Fruit fly (Drosophila melanogaster) whole organism, prepupa: ENCODE data around the gene CG1896.

Experiments
- Blimp-1 ChIP-seq: fragments of 200-800 bp; sonication (Bioruptor generic); optimal IDR thresholded peaks from 3 replicates; lab custom pipeline; 2017; ENCODE audit warnings: missing biosample characterization, missing genetic modification characterization, mild to moderate bottlenecking, moderate library complexity, missing genetic modification reagents
- CG10631 ChIP-seq: fragments of 200-800 bp; sonication (Bioruptor generic); optimal IDR thresholded peaks from 2 replicates; lab custom pipeline; 2016; ENCODE audit warnings: missing biosample characterization, missing genetic modification characterization
- CG10669 ChIP-seq: fragments of 200-800 bp; sonication (Bioruptor generic); optimal IDR thresholded peaks from 3 replicates; lab custom pipeline; 2018; ENCODE audit warnings: missing biosample characterization, mild to moderate bottlenecking, missing genetic modification characterization, moderate library complexity
- CG11294 ChIP-seq: fragments of 200-800 bp; sonication (Bioruptor generic); IDR thresholded peaks from 2 replicates; pipeline ENCODE4 v1.3.6; 2022; ENCODE audit warnings: missing biosample characterization, missing genetic modification characterization
- CG11762 ChIP-seq: fragments of 200-800 bp; sonication (Bioruptor generic); optimal IDR thresholded peaks from 3 replicates; lab custom pipeline; 2016; ENCODE audit warnings: missing biosample characterization, missing genetic modification characterization; ENCODE audit not compliant: insufficient read depth
- CG11902 ChIP-seq: fragments of 200-800 bp; sonication (Bioruptor generic); optimal IDR thresholded peaks from 3 replicates; lab custom pipeline; 2016; ENCODE audit warnings: missing biosample characterization, missing genetic modification characterization
- CG15336 ChIP-seq: fragments of 200-800 bp; sonication (Bioruptor generic); IDR thresholded peaks from 2 replicates; pipeline ENCODE4 v1.3.6; 2022; ENCODE audit warnings: missing biosample characterization, missing genetic modification characterization
- CG16779 ChIP-seq: fragments of 200-800 bp; sonication (Bioruptor generic); optimal IDR thresholded peaks from 3 replicates; lab custom pipeline; 2017; ENCODE audit warnings: missing biosample characterization, mild to moderate bottlenecking, missing genetic modification characterization
- CG3032 ChIP-seq: fragments of 200-800 bp; optimal IDR thresholded peaks from 2 replicates; lab custom pipeline; 2019; ENCODE audit warnings: missing biosample characterization, mild to moderate bottlenecking, missing genetic modification characterization, moderate library complexity
- CG31627 ChIP-seq: fragments of 200-800 bp; sonication (Bioruptor generic); optimal IDR thresholded peaks from 3 replicates; lab custom pipeline; 2016; ENCODE audit warnings: missing biosample characterization, missing genetic modification characterization
- CG34406 ChIP-seq: fragments of 200-800 bp; sonication (Bioruptor generic); optimal IDR thresholded peaks from 3 replicates; lab custom pipeline; 2016; ENCODE audit warnings: missing biosample characterization, missing genetic modification characterization
- CG3919 ChIP-seq: fragments of 200-800 bp; sonication (Bioruptor generic); optimal IDR thresholded peaks from 3 replicates; lab custom pipeline; 2016; ENCODE audit warnings: missing biosample characterization, missing genetic modification characterization
- CG4318 ChIP-seq: fragments of 200-800 bp; sonication (Bioruptor generic); optimal IDR thresholded peaks from 3 replicates; lab custom pipeline; 2017; ENCODE audit warnings: missing biosample characterization, mild to moderate bottlenecking, missing genetic modification characterization
- CG6163 ChIP-seq: fragments of 200-800 bp; sonication (Bioruptor generic); IDR thresholded peaks from 3 replicates; pipeline ENCODE4 v1.3.6; 2022; ENCODE audit warnings: missing biosample characterization, missing genetic modification characterization
- CG6276 ChIP-seq: fragments of 200-800 bp; sonication (Bioruptor generic); optimal IDR thresholded peaks from 2 replicates; lab custom pipeline; 2017; ENCODE audit warnings: missing biosample characterization, mild to moderate bottlenecking, missing genetic modification characterization
- CG6792 ChIP-seq: fragments of 200-800 bp; sonication (Bioruptor generic); optimal IDR thresholded peaks from 3 replicates; lab custom pipeline; 2016; ENCODE audit warnings: missing biosample characterization, missing genetic modification characterization
- CG6808 ChIP-seq: fragments of 200-800 bp; sonication (Bioruptor generic); optimal IDR thresholded peaks from 3 replicates; lab custom pipeline; 2017; ENCODE audit warnings: missing biosample characterization, missing genetic modification characterization, mild to moderate bottlenecking, moderate library complexity, missing genetic modification reagents
- CG6854 ChIP-seq: fragments of 200-800 bp; sonication (Bioruptor generic); optimal IDR thresholded peaks from 2 replicates; lab custom pipeline; 2017; ENCODE audit warnings: missing biosample characterization, mild to moderate bottlenecking, missing genetic modification characterization
- CG8119 ChIP-seq: fragments of 200-800 bp; sonication (Bioruptor generic); IDR thresholded peaks from 3 replicates; pipeline ENCODE4 v1.3.6; 2022; ENCODE audit warnings: missing biosample characterization, missing genetic modification characterization
- CG8319 ChIP-seq: fragments of 200-800 bp; sonication (Bioruptor generic); optimal IDR thresholded peaks from 3 replicates; lab custom pipeline; 2016; ENCODE audit warnings: missing biosample characterization, missing genetic modification characterization
- CG8632 ChIP-seq: fragments of 200-800 bp; sonication (Bioruptor generic); optimal IDR thresholded peaks from 3 replicates; lab custom pipeline; 2016; ENCODE audit warnings: missing biosample characterization, missing genetic modification characterization
- Eip78C ChIP-seq: fragments of 200-800 bp; sonication (Bioruptor generic); peaks from one replicate; lab custom pipeline; 2016; ENCODE audit warnings: missing biosample characterization, missing genetic modification characterization
- Ets21C ChIP-seq: fragments of 200-800 bp; sonication (Bioruptor generic); optimal IDR thresholded peaks from 3 replicates; lab custom pipeline; 2016; ENCODE audit warnings: missing biosample characterization, missing genetic modification characterization
- Ets96B ChIP-seq: fragments of 200-800 bp; optimal IDR thresholded peaks from 2 replicates; lab custom pipeline; 2019; ENCODE audit warnings: missing biosample characterization, mild to moderate bottlenecking, missing genetic modification characterization, moderate library complexity
- Gug ChIP-seq: fragments of 200-800 bp; sonication (Bioruptor generic); IDR thresholded peaks from 2 replicates; pipeline ENCODE4 v1.3.6; 2022; ENCODE audit warnings: missing biosample characterization, missing genetic modification characterization
- Hr39 ChIP-seq: fragments of 200-800 bp; sonication (Bioruptor generic); optimal IDR thresholded peaks from 2 replicates; lab custom pipeline; 2016; ENCODE audit warnings: missing biosample characterization, missing genetic modification characterization
- Met ChIP-seq: fragments of 200-800 bp; sonication (Bioruptor generic); optimal IDR thresholded peaks from 3 replicates; lab custom pipeline; 2016; ENCODE audit warnings: missing biosample characterization, missing genetic modification characterization
- Sox102F ChIP-seq: fragments of 200-800 bp; sonication (Bioruptor generic); optimal IDR thresholded peaks from 2 replicates; lab custom pipeline; 2016; ENCODE audit warnings: missing biosample characterization, mild to moderate bottlenecking, missing genetic modification characterization
- acj6 ChIP-seq: fragments of 200-800 bp; sonication (Bioruptor generic); optimal IDR thresholded peaks from 3 replicates; lab custom pipeline; 2016; ENCODE audit warnings: missing biosample characterization, missing genetic modification characterization
- cyc ChIP-seq: fragments of 200-800 bp; sonication (Bioruptor generic); optimal IDR thresholded peaks from 3 replicates; lab custom pipeline; 2016; ENCODE audit warnings: missing biosample characterization, missing genetic modification characterization
- dac ChIP-seq: fragments of 200-800 bp; sonication (Bioruptor generic); optimal IDR thresholded peaks from 2 replicates; lab custom pipeline; 2017; ENCODE audit warnings: missing biosample characterization, mild to moderate bottlenecking, missing genetic modification characterization
- dsx ChIP-seq: fragments of 200-800 bp; optimal IDR thresholded peaks from 3 replicates; lab custom pipeline; 2019; ENCODE audit warnings: missing biosample characterization, mild to moderate bottlenecking, missing genetic modification characterization, moderate library complexity; ENCODE audit not compliant: poor library complexity, severe bottlenecking
- eg ChIP-seq: fragments of 200-800 bp; sonication (Bioruptor generic); IDR thresholded peaks from 3 replicates; pipeline ENCODE4 v1.3.6; 2022; ENCODE audit warnings: missing biosample characterization, missing genetic modification characterization
- fkh ChIP-seq: fragments of 200-800 bp; sonication (Bioruptor generic); optimal IDR thresholded peaks from 3 replicates; lab custom pipeline; 2017; ENCODE audit warnings: missing biosample characterization, mild to moderate bottlenecking, missing genetic modification characterization, moderate library complexity
- lz ChIP-seq: fragments of 200-800 bp; sonication (Bioruptor generic); optimal IDR thresholded peaks from 3 replicates; lab custom pipeline; 2016; ENCODE audit warnings: missing biosample characterization, missing genetic modification characterization
- spab ChIP-seq: fragments of 200-800 bp; sonication (Bioruptor generic); optimal IDR thresholded peaks from 2 replicates; lab custom pipeline; 2017; ENCODE audit warnings: missing biosample characterization, mild to moderate bottlenecking, missing genetic modification characterization, missing genetic modification reagents
- ss ChIP-seq, 2 experiments: fragments of 200-800 bp; sonication (Bioruptor generic); optimal IDR thresholded peaks; 2 replicates in 1 of 2; 3 replicates in 1 of 2; lab custom pipeline; 2017 to 2018; ENCODE audit warnings: mild to moderate bottlenecking in 2 of 2, missing biosample characterization in 2 of 2, missing genetic modification characterization in 2 of 2, moderate library complexity in 1 of 2
- svp ChIP-seq: fragments of 200-800 bp; sonication (Bioruptor generic); peaks from one replicate; lab custom pipeline; 2016; ENCODE audit warnings: missing biosample characterization, missing genetic modification characterization
- topi ChIP-seq: fragments of 200-800 bp; sonication (Bioruptor generic); optimal IDR thresholded peaks from 3 replicates; lab custom pipeline; 2016; ENCODE audit warnings: missing biosample characterization, missing genetic modification characterization
- vri ChIP-seq: fragments of 200-800 bp; sonication (Bioruptor generic); optimal IDR thresholded peaks from 3 replicates; lab custom pipeline; 2016; ENCODE audit warnings: missing biosample characterization, mild to moderate bottlenecking, missing genetic modification characterization

The CG1896 gene

DNA sequence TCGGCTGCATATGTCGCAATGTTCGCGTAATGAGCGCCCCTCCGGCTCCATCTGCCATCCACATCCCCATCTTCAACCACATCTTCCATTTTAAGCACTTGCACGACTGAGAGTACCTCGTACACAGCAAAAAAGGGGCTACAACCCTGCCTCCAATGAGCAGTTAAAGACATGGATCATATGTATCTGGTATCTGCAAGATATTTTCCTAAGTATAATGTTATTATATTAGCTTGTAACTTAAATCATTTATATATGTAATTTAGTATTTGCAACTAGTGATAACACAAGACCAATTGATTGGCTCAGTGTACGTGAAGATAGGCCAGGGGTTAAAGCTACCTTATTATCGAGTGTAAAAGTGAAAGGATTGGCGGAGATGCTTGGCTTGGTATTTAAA lies 18.6 kb downstream of the CG1896 start (continued):
- peak; percentile 45 for TF ChIP-seq CG11902 (GFP tag; lab: Kevin White, UChicago)
- TF ChIP-seq CG11762 (GFP tag; lab: Kevin White, UChicago) = peak; percentile 68
- peak; percentile 69 for TF ChIP-seq CG15336
- TF ChIP-seq dac = peak; percentile 35
- no peak for TF ChIP-seq vri
- TF ChIP-seq Eip78C (GFP tag; lab: Kevin White, UChicago) = peak; percentile 95
- TF ChIP-seq Ets21C (GFP tag; lab: Kevin White, UChicago) = no peak
- no peak for TF ChIP-seq fkh (GFP tag; lab: Kevin White, UChicago)
- TF ChIP-seq CG16779 (tag; lab: Kevin White, UChicago) = peak; percentile 31
- no peak for TF ChIP-seq Blimp-1 (GFP tag; lab: Kevin White, UChicago)
- TF ChIP-seq CG3919 (GFP tag; lab: Kevin White, UChicago) = peak; percentile 79
- peak; percentile 60 for TF ChIP-seq CG34406 (GFP tag; lab: Kevin White, UChicago)
- peak; percentile 72 for TF ChIP-seq CG6792 (GFP tag; lab: Kevin White, UChicago)
- TF ChIP-seq svp (GFP tag; lab: Kevin White, UChicago) = peak; percentile 69
- TF ChIP-seq topi (GFP tag; lab: Kevin White, UChicago) = peak; percentile 28
- peak; percentile 45 for TF ChIP-seq CG4318 (GFP tag; lab: Kevin White, UChicago)
- peak in 1 of 2 experiments; percentile 75 for TF ChIP-seq ss (GFP tag; optimal IDR thresholded peaks at IDR 0.05; lab: Kevin White, UChicago)
- TF ChIP-seq Met = no peak
- peak; percentile 80; the same call in 2 of the 3 replicates for TF ChIP-seq CG6163 (GFP tag; lab: Robert Waterston, UW)
- TF ChIP-seq spab (GFP tag; lab: Kevin White, UChicago) = peak; percentile 58
- TF ChIP-seq CG3032 (tag; lab: Kevin White, UChicago) = peak; percentile 69
- TF ChIP-seq eg (GFP tag; lab: Robert Waterston, UW) = peak; percentile 74
- peak; percentile 71 for TF ChIP-seq CG8632 (GFP tag; lab: Kevin White, UChicago)
- TF ChIP-seq CG10631 (GFP tag; lab: Kevin White, UChicago) = peak; percentile 68
- no peak for TF ChIP-seq cyc (GFP tag; lab: Kevin White, UChicago)
- peak; percentile 68 for TF ChIP-seq acj6 (GFP tag; lab: Kevin White, UChicago)
- no peak for TF ChIP-seq dsx
- peak; percentile 67; the same call in 2 of the 3 replicates for TF ChIP-seq CG8119
- no peak for TF ChIP-seq CG31627 (GFP tag; lab: Kevin White, UChicago)
- TF ChIP-seq Gug (GFP tag; lab: Robert Waterston, UW) = peak; percentile 62
- no peak for TF ChIP-seq Hr39 (GFP tag; lab: Kevin White, UChicago)
- no peak for TF ChIP-seq CG6854 (GFP tag; lab: Kevin White, UChicago)
- no peak for TF ChIP-seq lz (GFP tag; lab: Kevin White, UChicago)
- TF ChIP-seq CG8319 = peak; percentile 31
- peak; percentile 24 for TF ChIP-seq Sox102F

DNA sequence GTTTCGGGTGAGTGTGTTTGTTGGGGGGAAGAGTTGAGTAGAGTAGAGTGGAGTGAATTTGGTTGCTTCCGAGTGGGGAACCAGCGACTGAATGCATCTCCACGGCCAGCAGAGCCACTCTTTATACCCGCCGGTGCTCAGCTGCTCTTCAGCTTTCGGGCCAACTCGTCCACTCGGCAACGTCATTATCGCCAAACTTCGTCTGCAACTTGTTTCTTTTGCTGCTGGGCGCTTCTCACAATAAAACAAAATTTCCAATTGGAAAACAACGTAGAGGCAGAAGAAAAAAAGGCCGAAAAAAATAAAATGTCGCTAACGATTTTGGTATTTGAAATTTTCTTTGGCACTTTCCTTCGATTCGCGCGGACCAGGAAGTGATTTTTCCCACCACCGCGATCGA lies 20.6 kb downstream of the CG1896 start, which contains the start of gene CG2150:
CG2150 (minus strand) TSS at position 101 of the 400 bp plus-strand sequence.
- TF ChIP-seq CG16779 (tag; lab: Kevin White, UChicago) (no peak), CG6808 (GFP tag; lab: Kevin White, UChicago) (no peak), CG15336 (0 out of 2 replicates have a peak, but pooled peaks have one; percentile 19), CG6854 (GFP tag; lab: Kevin White, UChicago) (no peak), CG11294 (GFP tag; lab: Robert Waterston, UW) (no peak), eg (GFP tag; lab: Robert Waterston, UW) (peak; percentile 36; the same call in 1 of the 3 replicates), Ets96B (tag; lab: Kevin White, UChicago) (no peak), CG4318 (GFP tag; lab: Kevin White, UChicago) (no peak), CG11902 (GFP tag; lab: Kevin White, UChicago) (no peak), CG10669 (no peak), CG3032 (tag; lab: Kevin White, UChicago) (no peak), CG6792 (GFP tag; lab: Kevin White, UChicago) (no peak), vri (no peak), CG6276 (GFP tag; lab: Kevin White, UChicago) (peak; percentile 48)
